Fruit fly (Drosophila melanogaster): ENCODE measurements around the gene mRpL21.

dm6 chr3L:19294613-19295299, 39.9 kb upstream of the mRpL21 start:
- no peak for TF ChIP-seq CG8478 (optimal IDR thresholded peaks at IDR 0.05)
- TF ChIP-seq psq (optimal IDR thresholded peaks at IDR 0.05) = no peak
- TF ChIP-seq usp (GFP tag; optimal IDR thresholded peaks at IDR 0.05) = no peak
- TF ChIP-seq EcR (GFP tag; optimal IDR thresholded peaks at IDR 0.05) = no peak
- TF ChIP-seq pan (optimal IDR thresholded peaks at IDR 0.05) = no peak

Measured in whole organism.